Worm (Caenorhabditis elegans) whole organism, L1 larva: ENCODE results near the gene acp-1.
A peak's percentile ranks its signal among the peaks of the same experiment; 100 is the strongest.

Experiments used
- C04F5.9 ChIP-seq: sonication (generic microtip); optimal IDR thresholded peaks from 2 replicates; lab custom pipeline; 2016; ENCODE audit warnings: missing genetic modification characterization, missing compliant biosample characterization
- C16A3.4 ChIP-seq: fragments of 150-350 bp; optimal IDR thresholded peaks from 2 replicates; lab custom pipeline; 2014; ENCODE audit warnings: missing biosample characterization, missing genetic modification characterization
- C34B4.2 ChIP-seq: sonication (generic microtip); optimal IDR thresholded peaks from 2 replicates; lab custom pipeline; 2017; ENCODE audit warnings: mild to moderate bottlenecking, missing genetic modification characterization, missing compliant biosample characterization
- aha-1 ChIP-seq: fragments of 150-350 bp; optimal IDR thresholded peaks from 2 replicates; lab custom pipeline; 2014; ENCODE audit warnings: missing biosample characterization, missing genetic modification characterization
- blmp-1 ChIP-seq: fragments of 150-350 bp; optimal IDR thresholded peaks from 2 replicates; lab custom pipeline; 2014; ENCODE audit warnings: missing biosample characterization, missing genetic modification characterization
- ceh-63 ChIP-seq: fragments of 200-800 bp; sonication (Bioruptor generic); optimal IDR thresholded peaks from 2 replicates; lab custom pipeline; 2018; ENCODE audit warnings: mild to moderate bottlenecking, missing genetic modification characterization, missing compliant biosample characterization
- egl-13 ChIP-seq: sonication (generic microtip); optimal IDR thresholded peaks from 2 replicates; lab custom pipeline; 2016; ENCODE audit warnings: missing genotype, missing genetic modification reagents, missing genetic modification characterization, missing compliant biosample characterization
- ets-5 ChIP-seq: fragments of 200-800 bp; sonication (Bioruptor generic); IDR thresholded peaks from 2 replicates; pipeline ENCODE4 v1.3.6; 2022; ENCODE audit warnings: missing genetic modification characterization, missing compliant biosample characterization
- fkh-4 ChIP-seq: sonication (generic microtip); optimal IDR thresholded peaks from 2 replicates; lab custom pipeline; 2016; ENCODE audit warnings: missing compliant biosample characterization, missing genetic modification characterization, borderline replicate concordance
- fkh-8 ChIP-seq: sonication (generic microtip); optimal IDR thresholded peaks from 2 replicates; lab custom pipeline; 2016; ENCODE audit warnings: mild to moderate bottlenecking, missing genetic modification characterization, missing compliant biosample characterization
- hlh-17 ChIP-seq: fragments of 200-800 bp; sonication (Bioruptor generic); optimal IDR thresholded peaks from 2 replicates; lab custom pipeline; 2018; ENCODE audit warnings: missing genetic modification characterization, mild to moderate bottlenecking, missing compliant biosample characterization, moderate library complexity, borderline replicate concordance
- irx-1 ChIP-seq: sonication (generic microtip); optimal IDR thresholded peaks from 2 replicates; lab custom pipeline; 2016; ENCODE audit warnings: missing genetic modification characterization, missing compliant biosample characterization
- lin-14 ChIP-seq: fragments of 200-800 bp; sonication (Bioruptor generic); optimal IDR thresholded peaks from 2 replicates; lab custom pipeline; 2018; ENCODE audit warnings: mild to moderate bottlenecking, missing genetic modification characterization, moderate library complexity, missing compliant biosample characterization
- lin-35 ChIP-seq, 2 experiments: fragments of 150-350 bp; optimal IDR thresholded peaks; 2 replicates each; lab custom pipeline; 2014; ENCODE audit warnings: missing biosample characterization in 2 of 2, missing genetic modification characterization in 2 of 2, missing genetic modification reagents in 2 of 2
- lir-3 ChIP-seq: sonication (generic microtip); optimal IDR thresholded peaks from 2 replicates; lab custom pipeline; 2016; ENCODE audit warnings: mild to moderate bottlenecking, missing genetic modification characterization, moderate library complexity, missing compliant biosample characterization; ENCODE audit not compliant: poor library complexity
- lsy-2 ChIP-seq, 2 experiments: fragments of 150-350 bp; optimal IDR thresholded peaks; 2 replicates each; lab custom pipeline; 2014; ENCODE audit warnings: missing biosample characterization in 2 of 2, missing genetic modification characterization in 2 of 2
- mef-2 ChIP-seq: fragments of 150-350 bp; optimal IDR thresholded peaks from 2 replicates; lab custom pipeline; 2014; ENCODE audit warnings: missing biosample characterization, missing genetic modification characterization
- nhr-12 ChIP-seq: sonication (generic microtip); optimal IDR thresholded peaks from 2 replicates; lab custom pipeline; 2017; ENCODE audit warnings: missing biosample characterization, missing genetic modification characterization
- nhr-19 ChIP-seq: fragments of 200-800 bp; sonication (Bioruptor generic); conservative IDR thresholded peaks from 2 replicates; pipeline ENCODE4 v1.3.6; 2022; ENCODE audit warnings: missing genetic modification characterization, missing compliant biosample characterization
- nhr-237 ChIP-seq: fragments of 150-350 bp; optimal IDR thresholded peaks from 2 replicates; lab custom pipeline; 2014; ENCODE audit warnings: missing biosample characterization, missing genetic modification characterization
- nhr-71 ChIP-seq: sonication (generic microtip); optimal IDR thresholded peaks from 2 replicates; lab custom pipeline; 2016; ENCODE audit warnings: mild to moderate bottlenecking, missing genetic modification characterization, moderate library complexity, missing compliant biosample characterization
- nhr-76 ChIP-seq: sonication (generic microtip); optimal IDR thresholded peaks from 2 replicates; lab custom pipeline; 2017; ENCODE audit warnings: missing biosample characterization, missing genetic modification characterization
- nhr-77 ChIP-seq: fragments of 150-350 bp; optimal IDR thresholded peaks from 2 replicates; lab custom pipeline; 2014; ENCODE audit warnings: missing biosample characterization, missing genetic modification characterization
- nhr-90 ChIP-seq: sonication (generic microtip); optimal IDR thresholded peaks from 2 replicates; lab custom pipeline; 2016; ENCODE audit warnings: mild to moderate bottlenecking, missing genetic modification characterization, missing compliant biosample characterization; ENCODE audit not compliant: poor library complexity
- pag-3 ChIP-seq: sonication (generic microtip); optimal IDR thresholded peaks from 2 replicates; lab custom pipeline; 2017; ENCODE audit warnings: missing genetic modification characterization, mild to moderate bottlenecking, missing compliant biosample characterization, antibody characterized with exemption, borderline replicate concordance; ENCODE audit not compliant: insufficient read depth
- pax-3 ChIP-seq: fragments of 200-800 bp; sonication (Bioruptor generic); optimal IDR thresholded peaks from 2 replicates; lab custom pipeline; 2018; ENCODE audit warnings: mild to moderate bottlenecking, missing genetic modification characterization, moderate library complexity, missing compliant biosample characterization
- snu-23 ChIP-seq: sonication (generic microtip); optimal IDR thresholded peaks from 2 replicates; lab custom pipeline; 2016; ENCODE audit warnings: missing genetic modification characterization, missing compliant biosample characterization
- sox-4 ChIP-seq: sonication (generic microtip); optimal IDR thresholded peaks from 2 replicates; lab custom pipeline; 2016; ENCODE audit warnings: missing genetic modification characterization, missing compliant biosample characterization
- sup-37 ChIP-seq: fragments of 200-800 bp; sonication (Bioruptor generic); optimal IDR thresholded peaks from 2 replicates; lab custom pipeline; 2018; ENCODE audit warnings: mild to moderate bottlenecking, missing genetic modification characterization, missing compliant biosample characterization
- tbx-2 ChIP-seq: sonication (generic microtip); optimal IDR thresholded peaks from 2 replicates; lab custom pipeline; 2016; ENCODE audit warnings: missing genetic modification characterization, missing compliant biosample characterization
- unc-130 ChIP-seq: fragments of 150-350 bp; optimal IDR thresholded peaks from 2 replicates; lab custom pipeline; 2017; ENCODE audit warnings: missing biosample characterization, missing genetic modification characterization, inconsistent platforms
- unc-30 ChIP-seq: sonication (generic microtip); optimal IDR thresholded peaks from 2 replicates; lab custom pipeline; 2017; ENCODE audit warnings: missing biosample characterization, missing genetic modification characterization
- unc-86 ChIP-seq: sonication (generic microtip); optimal IDR thresholded peaks from 2 replicates; lab custom pipeline; 2016; ENCODE audit warnings: missing genetic modification characterization, missing compliant biosample characterization
- unc-98 ChIP-seq: fragments of 200-800 bp; sonication (Bioruptor generic); IDR thresholded peaks from 2 replicates; pipeline ENCODE4 v1.3.6; 2022; ENCODE audit warnings: missing genetic modification characterization, missing compliant biosample characterization
- vab-15 ChIP-seq: sonication (generic microtip); optimal IDR thresholded peaks from 2 replicates; lab custom pipeline; 2017; ENCODE audit warnings: missing genotype, mild to moderate bottlenecking, missing genetic modification characterization, missing compliant biosample characterization
- zag-1 ChIP-seq: fragments of 150-350 bp; optimal IDR thresholded peaks from 2 replicates; lab custom pipeline; 2014; ENCODE audit warnings: missing biosample characterization, missing genetic modification characterization
- ztf-11 ChIP-seq, 2 experiments: sonication (generic microtip); optimal IDR thresholded peaks; 2 replicates each; lab custom pipeline; 2016 to 2017; ENCODE audit warnings: missing genetic modification characterization in 2 of 2, missing biosample characterization in 1 of 2, missing compliant biosample characterization in 1 of 2

The acp-1 gene

ce11 chrX:3401701-3402100 lies 16.4 kb upstream of the acp-1 start, which contains the start of gene C04F6.9:
Gene C04F6.9 (plus strand): TSS chrX:3402001.
- TF ChIP-seq nhr-12 (tag; lab: Kevin White, UChicago): no peak
- TF ChIP-seq zag-1 (tag; lab: Kevin White, UChicago): no peak
- no peak for TF ChIP-seq ceh-63 (GFP tag; lab: Kevin White, UChicago)
- no peak for TF ChIP-seq nhr-76 (tag; lab: Kevin White, UChicago)
- no peak for TF ChIP-seq C04F5.9 (tag; lab: Kevin White, UChicago)
- TF ChIP-seq unc-130 (tag; lab: Kevin White, UChicago): no peak
- no peak for TF ChIP-seq lin-35 (GFP tag; optimal IDR thresholded peaks at IDR 0.05; lab: Kevin White, UChicago)
- no peak for TF ChIP-seq fkh-4
- TF ChIP-seq sox-4 (tag; lab: Kevin White, UChicago): no peak
- no peak for TF ChIP-seq tbx-2 (tag; lab: Kevin White, UChicago)
- no peak for TF ChIP-seq C16A3.4
- no peak for TF ChIP-seq pag-3
- TF ChIP-seq C34B4.2 (tag; lab: Kevin White, UChicago): no peak
- no peak for TF ChIP-seq vab-15 (tag; lab: Kevin White, UChicago)
- no peak for TF ChIP-seq hlh-17 (GFP tag; lab: Kevin White, UChicago)
- no peak for TF ChIP-seq nhr-237 (tag; lab: Kevin White, UChicago)
- TF ChIP-seq, all 84 proteins: peak for 0

ce11 chrX:3400387-3400786 lies 15.1 kb upstream of the acp-1 start:
- TF ChIP-seq mef-2 (tag; lab: Kevin White, UChicago): no peak
- TF ChIP-seq lin-14 (GFP tag; lab: Kevin White, UChicago): no peak
- TF ChIP-seq snu-23: no peak
- no peak for TF ChIP-seq lsy-2 (tag; optimal IDR thresholded peaks at IDR 0.05; lab: Kevin White, UChicago)
- TF ChIP-seq unc-30 (tag; lab: Kevin White, UChicago): no peak
- TF ChIP-seq nhr-90: no peak
- TF ChIP-seq lir-3 (tag; lab: Kevin White, UChicago): no peak
- no peak for TF ChIP-seq nhr-12 (tag; lab: Kevin White, UChicago)
- no peak for TF ChIP-seq pag-3
- TF ChIP-seq ets-5 (GFP tag; lab: Robert Waterston, UW): no peak
- TF ChIP-seq nhr-77 (tag; lab: Kevin White, UChicago): no peak
- no peak for TF ChIP-seq fkh-4
- TF ChIP-seq egl-13: no peak
- TF ChIP-seq aha-1 (tag; lab: Kevin White, UChicago): no peak
- TF ChIP-seq fkh-8 (tag; lab: Kevin White, UChicago): no peak
- no peak for TF ChIP-seq nhr-19 (GFP tag; lab: Robert Waterston, UW)
- TF ChIP-seq ceh-63 (GFP tag; lab: Kevin White, UChicago): no peak
- TF ChIP-seq unc-86 (tag; lab: Kevin White, UChicago): no peak
- TF ChIP-seq, all 84 proteins: peak for 0

- no peak for TF ChIP-seq irx-1 (tag; lab: Kevin White, UChicago)
- no peak for TF ChIP-seq pax-3 (tag; lab: Kevin White, UChicago)
- TF ChIP-seq nhr-76 (tag; lab: Kevin White, UChicago): no peak
- no peak for TF ChIP-seq unc-98 (GFP tag; lab: Robert Waterston, UW)
- TF ChIP-seq C34B4.2 (tag; lab: Kevin White, UChicago): no peak
- no peak for TF ChIP-seq zag-1 (tag; lab: Kevin White, UChicago)
- no peak for TF ChIP-seq ztf-11 (tag; optimal IDR thresholded peaks at IDR 0.05; lab: Kevin White, UChicago)
- no peak for TF ChIP-seq ets-5 (GFP tag; lab: Robert Waterston, UW)
- no peak for TF ChIP-seq C04F5.9 (tag; lab: Kevin White, UChicago)
- TF ChIP-seq nhr-71 (tag; lab: Kevin White, UChicago): no peak
- TF ChIP-seq hlh-17 (GFP tag; lab: Kevin White, UChicago): no peak
Measured at ce11 chrX:3399917-3400316, 14.7 kb upstream of the acp-1 start, which contains the start of gene cht-1. Gene cht-1 (minus strand): TSS chrX:3400017.

DNA sequence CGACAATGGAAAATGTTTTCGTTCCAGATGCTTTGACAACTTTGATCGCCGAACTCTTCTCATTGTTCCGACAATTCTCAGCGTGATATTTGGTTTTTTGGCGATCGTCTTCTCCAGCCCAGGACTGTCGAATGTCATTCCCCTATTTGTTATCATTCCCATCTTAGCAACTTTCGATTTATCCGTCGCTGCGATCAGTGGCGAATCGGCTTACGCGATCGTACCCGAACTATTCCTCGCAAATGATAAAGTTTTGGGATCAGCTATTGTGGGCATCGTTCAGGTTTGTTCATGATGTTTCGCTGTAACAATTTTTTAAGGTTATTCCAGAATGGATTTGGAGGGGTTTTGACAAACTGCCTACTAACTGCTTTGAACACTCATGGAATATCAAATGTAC lies 11.5 kb upstream of the acp-1 start:
- TF ChIP-seq sup-37 (no peak), blmp-1 (peak; percentile 70)
